Fruit fly (Drosophila melanogaster) whole organism: Measurements from ENCODE around the gene Mco3.

ENCODE experiments used
- CG8478 ChIP-seq: fragments of >200 bp; optimal IDR thresholded peaks from 2 replicates; lab custom pipeline; 2018; ENCODE audit warnings: inconsistent platforms
- Dll ChIP-seq: fragments of >200 bp; optimal IDR thresholded peaks from 2 replicates; lab custom pipeline; 2017
- EcR ChIP-seq, 2 experiments: fragments of >200 bp; optimal IDR thresholded peaks; 2 replicates each; lab custom pipeline; 2017; ENCODE audit warnings: missing biosample characterization in 2 of 2, missing genetic modification characterization in 2 of 2, missing genetic modification reagents in 2 of 2
- pan ChIP-seq: fragments of >200 bp; optimal IDR thresholded peaks from 2 replicates; lab custom pipeline; 2017
- psq ChIP-seq: fragments of >200 bp; optimal IDR thresholded peaks from 2 replicates; lab custom pipeline; 2017
- usp ChIP-seq: fragments of >200 bp; optimal IDR thresholded peaks from 2 replicates; lab custom pipeline; 2017; ENCODE audit warnings: missing biosample characterization, missing genetic modification characterization, mixed read lengths

dm6 chr3R:25880971-25881809 is 16.1 kb upstream of the Mco3 start, which contains the start of gene Tsp96F:
- TF ChIP-seq pan, result no peak
- no peak for TF ChIP-seq usp (GFP tag; lab: Kevin White, UChicago)
- no peak for TF ChIP-seq psq
- TF ChIP-seq Dll (lab: Kevin White, UChicago), result no peak
- no peak for TF ChIP-seq CG8478 (lab: Kevin White, UChicago)
- TF ChIP-seq EcR (GFP tag; optimal IDR thresholded peaks at IDR 0.05; lab: Kevin White, UChicago), result no peak
